Fruit fly (Drosophila melanogaster) whole organism, pupa: ENCODE results near the gene ZnT63C.
A peak's percentile ranks its signal among the peaks of the same experiment; 100 is the strongest.

Experiments
- CG10348 ChIP-seq: fragments of 200-800 bp; sonication (Bioruptor generic); IDR thresholded peaks from 2 replicates; pipeline ENCODE4 v1.3.6; 2022; ENCODE audit warnings: missing biosample characterization, missing genetic modification characterization
- CG12605 ChIP-seq: fragments of 200-800 bp; sonication (Bioruptor generic); IDR thresholded peaks from 2 replicates; pipeline ENCODE4 v1.3.6; 2022; ENCODE audit warnings: missing biosample characterization, missing genetic modification characterization
- CG13204 ChIP-seq: fragments of 200-800 bp; sonication (Bioruptor generic); optimal IDR thresholded peaks from 2 replicates; lab custom pipeline; 2018; ENCODE audit warnings: missing biosample characterization, mild to moderate bottlenecking, missing genetic modification characterization, moderate library complexity
- CG14655 ChIP-seq: fragments of 200-800 bp; sonication (Bioruptor generic); optimal IDR thresholded peaks from 3 replicates; lab custom pipeline; 2017; ENCODE audit warnings: mild to moderate bottlenecking, missing biosample characterization, missing genetic modification reagents, missing genetic modification characterization
- CG15710 ChIP-seq: fragments of 200-800 bp; sonication (Bioruptor generic); optimal IDR thresholded peaks from 2 replicates; lab custom pipeline; 2018; ENCODE audit warnings: missing biosample characterization, mild to moderate bottlenecking, missing genetic modification characterization, moderate library complexity
- CG17806 ChIP-seq: fragments of 200-800 bp; sonication (Bioruptor generic); optimal IDR thresholded peaks from 2 replicates; lab custom pipeline; 2018; ENCODE audit warnings: missing biosample characterization, mild to moderate bottlenecking, missing genetic modification characterization, moderate library complexity
- CG32121 ChIP-seq: fragments of 200-800 bp; sonication (Bioruptor generic); IDR thresholded peaks from 2 replicates; pipeline ENCODE4 v1.3.6; 2022; ENCODE audit warnings: missing biosample characterization, missing genetic modification characterization
- CG34367 ChIP-seq: fragments of 200-800 bp; sonication (Bioruptor generic); optimal IDR thresholded peaks from 2 replicates; lab custom pipeline; 2018; ENCODE audit warnings: missing biosample characterization, mild to moderate bottlenecking, missing genetic modification characterization
- CG4496 ChIP-seq: fragments of 200-800 bp; sonication (Bioruptor generic); IDR thresholded peaks from 3 replicates; pipeline ENCODE4 v1.3.6; 2022; ENCODE audit warnings: missing biosample characterization, missing genetic modification characterization
- CG8159 ChIP-seq: fragments of 200-800 bp; sonication (Bioruptor generic); optimal IDR thresholded peaks from 3 replicates; lab custom pipeline; 2018; ENCODE audit warnings: missing biosample characterization, mild to moderate bottlenecking, missing genetic modification characterization, moderate library complexity
- CG8301 ChIP-seq: fragments of 200-800 bp; sonication (Bioruptor generic); optimal IDR thresholded peaks from 2 replicates; lab custom pipeline; 2018; ENCODE audit warnings: missing biosample characterization, mild to moderate bottlenecking, missing genetic modification characterization
- CG9948 ChIP-seq: fragments of 200-800 bp; sonication (Bioruptor generic); optimal IDR thresholded peaks from 2 replicates; lab custom pipeline; 2018; ENCODE audit warnings: missing biosample characterization, mild to moderate bottlenecking, missing genetic modification characterization, moderate library complexity
- D1 ChIP-seq: fragments of 200-800 bp; sonication (Bioruptor generic); optimal IDR thresholded peaks from 2 replicates; lab custom pipeline; 2018; ENCODE audit warnings: missing biosample characterization, mild to moderate bottlenecking, missing genetic modification characterization, moderate library complexity
- EcR ChIP-seq: fragments of 200-800 bp; sonication (Bioruptor generic); optimal IDR thresholded peaks from 3 replicates; lab custom pipeline; 2019; ENCODE audit warnings: missing biosample characterization, missing genetic modification characterization, mild to moderate bottlenecking, moderate library complexity, missing genetic modification reagents
- Ets98B ChIP-seq: fragments of 200-800 bp; sonication (Bioruptor generic); IDR thresholded peaks from 2 replicates; pipeline ENCODE4 v1.3.6; 2022; ENCODE audit warnings: missing biosample characterization, missing genetic modification characterization
- Pif1A ChIP-seq: fragments of 200-800 bp; sonication (Bioruptor generic); optimal IDR thresholded peaks from 3 replicates; lab custom pipeline; 2016; ENCODE audit warnings: missing biosample characterization, missing genetic modification characterization
- Pif1B ChIP-seq: fragments of 200-800 bp; sonication (Bioruptor generic); optimal IDR thresholded peaks from 3 replicates; lab custom pipeline; 2016; ENCODE audit warnings: missing biosample characterization, missing genetic modification characterization
- Snoo ChIP-seq: fragments of 200-800 bp; sonication (Bioruptor generic); optimal IDR thresholded peaks from 3 replicates; lab custom pipeline; 2017; ENCODE audit warnings: missing biosample characterization, mild to moderate bottlenecking, missing genetic modification characterization, inconsistent platforms
- fd96Ca ChIP-seq: fragments of 200-800 bp; sonication (Bioruptor generic); IDR thresholded peaks from 3 replicates; pipeline ENCODE4 v1.3.6; 2022; ENCODE audit warnings: missing biosample characterization, missing genetic modification characterization
- gl ChIP-seq: fragments of 200-800 bp; sonication (Bioruptor generic); optimal IDR thresholded peaks from 2 replicates; lab custom pipeline; 2018; ENCODE audit warnings: missing biosample characterization, mild to moderate bottlenecking, missing genetic modification characterization
- rn ChIP-seq: fragments of 200-800 bp; sonication (Bioruptor generic); IDR thresholded peaks from 2 replicates; pipeline ENCODE4 v1.3.6; 2022; ENCODE audit warnings: missing biosample characterization, missing genetic modification characterization

ZnT63C gene

DNA sequence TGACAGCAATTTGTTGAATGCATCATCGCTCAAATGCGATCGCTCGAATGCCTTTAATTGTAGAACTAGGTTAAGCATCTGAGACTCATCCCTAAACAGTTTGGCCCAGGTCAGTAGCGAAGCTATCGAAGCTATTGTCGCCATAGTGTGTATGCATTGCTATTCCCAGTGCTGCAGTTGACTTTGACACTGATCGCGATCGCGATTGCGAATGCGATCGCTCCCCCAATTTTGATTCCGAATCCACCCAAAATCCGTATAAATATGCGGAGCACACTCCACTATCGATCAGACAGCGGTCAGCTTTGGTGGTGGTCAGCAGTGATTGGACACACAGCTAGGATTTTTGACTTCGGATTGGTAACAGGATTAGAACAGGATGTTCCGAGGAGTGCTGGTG, 26.3 kb downstream of the ZnT63C start, which contains the start of gene CG14961:
TSS of gene CG14961 (plus strand) at position 301 of the 400 bp plus-strand sequence.
- TF ChIP-seq fd96Ca (GFP tag; lab: Robert Waterston, UW) (no peak), gl (tag; lab: Kevin White, UChicago) (no peak), CG9948 (tag; lab: Kevin White, UChicago) (no peak), D1 (tag; lab: Kevin White, UChicago) (no peak), Ets98B (GFP tag; lab: Robert Waterston, UW) (no peak), EcR (GFP tag; lab: Kevin White, UChicago) (no peak), CG14655 (GFP tag; lab: Kevin White, UChicago) (no peak), CG17806 (tag; lab: Kevin White, UChicago) (no peak), CG8301 (tag; lab: Kevin White, UChicago) (no peak), CG13204 (GFP tag; lab: Kevin White, UChicago) (no peak), CG12605 (GFP tag; lab: Robert Waterston, UW) (no peak), CG34367 (tag; lab: Kevin White, UChicago) (no peak), Pif1B (no peak), CG15710 (tag; lab: Kevin White, UChicago) (no peak), CG4496 (no peak), CG10348 (no peak)

dm6 chr3L:3334784-3335183, 31.3 kb downstream of the ZnT63C start, which contains the start of gene CG14969:
TSS of gene CG14969 (minus strand) at chr3L:3334978.
- no peak for TF ChIP-seq CG12605 (GFP tag; lab: Robert Waterston, UW)
- no peak for TF ChIP-seq CG4496
- no peak for TF ChIP-seq Pif1B
- no peak for TF ChIP-seq CG34367 (tag; lab: Kevin White, UChicago)
- no peak for TF ChIP-seq CG17806 (tag; lab: Kevin White, UChicago)
- no peak for TF ChIP-seq gl (tag; lab: Kevin White, UChicago)
- TF ChIP-seq CG32121 (GFP tag; lab: Robert Waterston, UW), result no peak
- no peak for TF ChIP-seq Snoo
- TF ChIP-seq CG9948 (tag; lab: Kevin White, UChicago), result no peak
- no peak for TF ChIP-seq CG10348
- TF ChIP-seq CG8301 (tag; lab: Kevin White, UChicago), result no peak
- TF ChIP-seq CG15710 (tag; lab: Kevin White, UChicago), result no peak

DNA sequence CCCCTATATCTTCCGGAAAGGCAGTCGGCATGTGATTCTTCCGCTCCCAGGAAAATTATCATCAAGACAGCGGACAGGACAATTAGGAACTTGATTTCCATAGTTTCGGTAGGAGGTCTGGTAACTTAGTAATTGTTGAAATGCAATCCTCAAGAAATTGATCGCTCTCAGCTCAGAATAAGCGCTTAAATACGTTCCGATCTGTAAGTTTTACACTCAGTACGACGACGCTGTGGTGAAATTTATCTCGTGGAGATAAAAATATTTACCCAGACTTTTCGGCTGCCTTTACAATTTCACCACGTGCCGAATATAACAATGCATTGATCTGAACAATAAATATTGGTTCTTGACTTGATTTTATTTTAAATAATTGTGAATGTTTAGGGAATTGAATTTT, 32.2 kb downstream of the ZnT63C start, which contains the start of gene Drsl1:
TSS of gene Drsl1 (minus strand) at position 101 of the 400 bp plus-strand sequence.
- TF ChIP-seq CG17806 (tag; lab: Kevin White, UChicago) (no peak), D1 (tag; lab: Kevin White, UChicago) (no peak)
- TF ChIP-seq, all 21 proteins: peak for 0

DNA sequence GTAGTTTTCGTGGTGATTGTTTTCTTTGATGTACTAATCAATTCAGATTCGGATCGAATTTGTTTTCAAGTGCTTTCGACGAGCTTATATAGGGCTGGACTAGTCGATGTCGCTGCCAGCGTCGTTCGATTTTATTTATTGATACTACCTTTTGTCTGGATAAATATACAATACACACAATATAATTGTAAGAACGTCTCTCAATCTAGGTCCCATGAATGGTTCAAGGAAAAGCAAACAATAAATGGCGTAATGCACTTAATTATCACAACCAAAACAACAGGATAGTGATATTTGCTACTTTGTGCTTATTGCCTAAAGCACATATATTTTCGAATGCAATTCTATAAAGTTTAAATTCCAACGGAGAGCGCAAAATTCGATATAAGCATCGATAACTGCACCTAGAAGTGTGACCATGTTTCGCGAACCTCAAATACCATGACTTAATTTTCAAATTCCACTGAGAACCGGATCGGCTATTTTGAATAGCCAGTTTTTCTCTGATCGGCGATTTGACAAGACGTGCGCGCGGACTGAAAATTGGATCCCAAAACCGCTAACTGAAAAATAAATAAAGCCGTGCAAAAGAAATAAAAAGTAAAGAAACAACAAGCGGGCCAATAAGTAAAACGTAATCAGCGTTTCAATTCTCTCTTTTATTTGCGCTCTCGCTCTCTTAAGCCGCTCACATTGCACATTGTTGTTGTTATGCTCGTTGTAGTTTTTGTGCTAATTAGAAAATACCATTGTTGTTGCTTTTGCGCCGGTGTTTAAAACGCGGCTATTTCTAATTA, 33.1 kb downstream of the ZnT63C start, which contains the start of the genes Drsl6 and kst:
TSS of gene Drsl6 (minus strand) at position 51 of the 797 bp plus-strand sequence.
TSS of gene kst (plus strand) at position 493 of the 797 bp plus-strand sequence.
- TF ChIP-seq CG32121 (GFP tag; lab: Robert Waterston, UW), result peak; percentile 32; the same call in 1 of the 2 replicates
- TF ChIP-seq CG34367 (tag; lab: Kevin White, UChicago), result no peak
- peak; percentile 17 for TF ChIP-seq CG9948 (tag; lab: Kevin White, UChicago)
- no peak for TF ChIP-seq CG8301 (tag; lab: Kevin White, UChicago)
- no peak for TF ChIP-seq D1 (tag; lab: Kevin White, UChicago)
- peak; percentile 64 for TF ChIP-seq gl (tag; lab: Kevin White, UChicago)
- peak; percentile 48 for TF ChIP-seq CG15710 (tag; lab: Kevin White, UChicago)
- no peak for TF ChIP-seq EcR (GFP tag; lab: Kevin White, UChicago)
- no peak for TF ChIP-seq Pif1B
- TF ChIP-seq CG4496, result peak; percentile 69
- no peak for TF ChIP-seq Pif1A
- no peak for TF ChIP-seq CG14655 (GFP tag; lab: Kevin White, UChicago)
- TF ChIP-seq rn (GFP tag; lab: Robert Waterston, UW), result peak; percentile 38; the same call in 1 of the 2 replicates
- TF ChIP-seq Ets98B (GFP tag; lab: Robert Waterston, UW), result peak; percentile 55; the same call in 1 of the 2 replicates
- TF ChIP-seq CG12605 (GFP tag; lab: Robert Waterston, UW), result peak; percentile 82
- TF ChIP-seq CG8159 (tag; lab: Kevin White, UChicago), result no peak
- TF ChIP-seq CG17806 (tag; lab: Kevin White, UChicago), result peak; percentile 32
- no peak for TF ChIP-seq Snoo
- TF ChIP-seq fd96Ca (GFP tag; lab: Robert Waterston, UW), result peak; percentile 33; the same call in 1 of the 3 replicates

DNA sequence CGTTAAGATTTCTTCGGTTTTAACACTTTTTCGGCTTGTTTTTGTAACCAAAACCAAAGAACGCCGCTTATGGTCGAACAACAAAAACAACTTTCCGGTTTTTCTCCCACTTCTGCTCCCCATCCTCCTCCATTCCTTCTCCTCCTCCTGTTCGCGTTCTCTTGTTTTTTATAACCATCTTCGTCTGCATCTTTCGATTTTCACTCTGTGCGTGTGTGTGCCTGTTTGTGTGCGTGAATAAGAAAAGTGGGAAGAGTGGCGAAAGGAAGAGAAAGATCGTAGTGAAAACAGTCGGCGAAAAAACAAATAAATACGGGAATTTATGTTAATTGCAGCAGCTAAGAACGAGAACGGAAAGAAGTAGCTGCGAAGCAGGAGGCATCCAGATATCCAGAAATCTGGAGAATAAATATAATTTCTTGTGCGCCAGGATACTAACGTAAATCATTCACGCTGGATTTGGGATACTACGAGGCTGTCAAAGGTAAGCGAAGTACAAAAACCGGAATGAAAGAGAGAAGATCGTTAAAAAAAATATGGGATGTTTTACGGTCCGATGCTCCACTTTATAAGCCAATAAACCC, 33.9 kb downstream of the ZnT63C start:
- TF ChIP-seq CG4496 (no peak), Ets98B (GFP tag; lab: Robert Waterston, UW) (no peak), CG10348 (no peak), gl (tag; lab: Kevin White, UChicago) (no peak), CG34367 (tag; lab: Kevin White, UChicago) (no peak), CG12605 (GFP tag; lab: Robert Waterston, UW) (no peak), EcR (GFP tag; lab: Kevin White, UChicago) (peak; percentile 17), CG17806 (tag; lab: Kevin White, UChicago) (no peak)
